Worm (Caenorhabditis elegans): Measurements from ENCODE around the gene rpl-32.

Gene rpl-32

ce11 chrII:9028096-9028495 is 28.8 kb downstream of the rpl-32 start:
- TF ChIP-seq nhr-129 (tag; optimal IDR thresholded peaks at IDR 0.05) (no peak), sma-9 (GFP tag; optimal IDR thresholded peaks at IDR 0.05) (peak; percentile 59), sma-9 (tag; optimal IDR thresholded peaks at IDR 0.05) (no peak), unc-62 (GFP tag; optimal IDR thresholded peaks at IDR 0.05) (no peak), fos-1 (tag; optimal IDR thresholded peaks at IDR 0.05) (peak; percentile 17), peb-1 (tag; optimal IDR thresholded peaks at IDR 0.05) (no peak), aly-2 (tag; optimal IDR thresholded peaks at IDR 0.05) (no peak), nhr-21 (tag; optimal IDR thresholded peaks at IDR 0.05) (peak; percentile 32), unc-39 (tag; optimal IDR thresholded peaks at IDR 0.05) (no peak), nhr-23 (tag; optimal IDR thresholded peaks at IDR 0.05) (no peak), sma-3 (GFP tag; optimal IDR thresholded peaks at IDR 0.05) (peak; percentile 43), skn-1 (tag; optimal IDR thresholded peaks at IDR 0.05) (no peak), dmd-4 (tag; optimal IDR thresholded peaks at IDR 0.05) (no peak), nhr-25 (tag; optimal IDR thresholded peaks at IDR 0.05) (peak; percentile 26), Y55F3AM.14 (GFP tag; optimal IDR thresholded peaks at IDR 0.05) (no peak), crh-2 (tag; optimal IDR thresholded peaks at IDR 0.05) (no peak), ZK546.5 (tag; optimal IDR thresholded peaks at IDR 0.05) (no peak), lin-39 (tag; optimal IDR thresholded peaks at IDR 0.05) (no peak), ztf-11 (tag; optimal IDR thresholded peaks at IDR 0.05) (no peak)

- TF ChIP-seq sma-3 (GFP tag; optimal IDR thresholded peaks at IDR 0.05) = no peak
- TF ChIP-seq mdl-1 (tag; optimal IDR thresholded peaks at IDR 0.05) = no peak
- TF ChIP-seq ama-1 (optimal IDR thresholded peaks at IDR 0.05) = no peak
- TF ChIP-seq nhr-21 (tag; optimal IDR thresholded peaks at IDR 0.05) = peak; percentile 28
- no peak for TF ChIP-seq ZK546.5 (tag; optimal IDR thresholded peaks at IDR 0.05)
- no peak for TF ChIP-seq nhr-10 (tag; optimal IDR thresholded peaks at IDR 0.05)
- peak; percentile 72 for TF ChIP-seq ceh-16 (tag; optimal IDR thresholded peaks at IDR 0.05)
- TF ChIP-seq nhr-25 (tag; optimal IDR thresholded peaks at IDR 0.05) = no peak
- TF ChIP-seq nhr-129 (tag; optimal IDR thresholded peaks at IDR 0.05) = no peak
Observed at ce11 chrII:9026348-9026747, 30.5 kb downstream of the rpl-32 start.

- TF ChIP-seq C34F6.9 (tag; optimal IDR thresholded peaks at IDR 0.05) (no peak), ceh-16 (tag; optimal IDR thresholded peaks at IDR 0.05) (no peak)
Observed at ce11 chrII:9024312-9024711, 32.6 kb downstream of the rpl-32 start.

ce11 chrII:9021625-9022024 is 35.3 kb downstream of the rpl-32 start:
- no peak for TF ChIP-seq aly-2 (tag; optimal IDR thresholded peaks at IDR 0.05)
- TF ChIP-seq unc-39 (tag; optimal IDR thresholded peaks at IDR 0.05) = no peak
- no peak for TF ChIP-seq ZK546.5 (tag; optimal IDR thresholded peaks at IDR 0.05)
- TF ChIP-seq ceh-82 (tag; optimal IDR thresholded peaks at IDR 0.05) = no peak
- TF ChIP-seq zag-1 (tag; optimal IDR thresholded peaks at IDR 0.05) = no peak
- TF ChIP-seq nhr-237 (tag; optimal IDR thresholded peaks at IDR 0.05) = no peak
- TF ChIP-seq nhr-21 (tag; optimal IDR thresholded peaks at IDR 0.05) = no peak
- TF ChIP-seq ztf-1 (GFP tag; conservative IDR thresholded peaks at IDR 0.05) = no peak
- TF ChIP-seq peb-1 (tag; optimal IDR thresholded peaks at IDR 0.05) = no peak
- TF ChIP-seq lsy-2 (tag; optimal IDR thresholded peaks at IDR 0.05) = no peak

ce11 chrII:9019704-9020103 is 37.2 kb downstream of the rpl-32 start, which contains the start of gene dep-1:
Gene dep-1, minus strand, starts transcription at chrII:9019798.
- no peak for TF ChIP-seq elt-1 (tag; optimal IDR thresholded peaks at IDR 0.05)
- peak; percentile 72 for TF ChIP-seq blmp-1 (tag; optimal IDR thresholded peaks at IDR 0.05; ENCODE audit: insufficient read depth)
- TF ChIP-seq nhr-129 (tag; optimal IDR thresholded peaks at IDR 0.05) = no peak
- no peak for TF ChIP-seq ZK546.5 (tag; optimal IDR thresholded peaks at IDR 0.05)
- TF ChIP-seq egl-27 (tag; optimal IDR thresholded peaks at IDR 0.05) = no peak

- TF ChIP-seq ceh-16 (tag; optimal IDR thresholded peaks at IDR 0.05) = no peak
Observed at ce11 chrII:9017628-9018027, 39.3 kb downstream of the rpl-32 start.

Data from whole organism, L2 larva.